Fruit fly (Drosophila melanogaster) whole organism, embryonic: ENCODE measurements around the gene CG46463.

Experiments used
- Adf1 ChIP-seq: fragments of 200-800 bp; sonication (Bioruptor generic); IDR thresholded peaks from 2 replicates; pipeline ENCODE4 v1.3.6; 2022; ENCODE audit warnings: missing biosample characterization, missing genetic modification characterization
- BtbVII ChIP-seq: fragments of 200-800 bp; sonication (Bioruptor generic); optimal IDR thresholded peaks from 3 replicates; lab custom pipeline; 2017; ENCODE audit warnings: missing biosample characterization, mild to moderate bottlenecking, missing genetic modification characterization
- C15 ChIP-seq: fragments of 200-800 bp; sonication (Bioruptor generic); IDR thresholded peaks from 3 replicates; pipeline ENCODE4 v1.3.6; 2022; ENCODE audit warnings: missing biosample characterization, missing genetic modification characterization
- CG10543 ChIP-seq: fragments of 200-800 bp; sonication (Bioruptor generic); optimal IDR thresholded peaks from 3 replicates; lab custom pipeline; 2017; ENCODE audit warnings: missing biosample characterization, mild to moderate bottlenecking, missing genetic modification characterization, moderate library complexity
- CG11504 ChIP-seq: fragments of 200-800 bp; sonication (Bioruptor generic); optimal IDR thresholded peaks from 3 replicates; lab custom pipeline; 2019; ENCODE audit warnings: missing biosample characterization, mild to moderate bottlenecking, missing genetic modification characterization, moderate library complexity
- CG12104 ChIP-seq: fragments of 200-800 bp; sonication (Bioruptor generic); optimal IDR thresholded peaks from 3 replicates; lab custom pipeline; 2016; ENCODE audit warnings: missing biosample characterization, missing genetic modification characterization
- CG12299 ChIP-seq: fragments of 200-800 bp; sonication (Bioruptor generic); optimal IDR thresholded peaks from 2 replicates; lab custom pipeline; 2018; ENCODE audit warnings: missing biosample characterization, mild to moderate bottlenecking, missing genetic modification characterization
- CG12391 ChIP-seq: fragments of 200-800 bp; sonication (Bioruptor generic); optimal IDR thresholded peaks from 3 replicates; lab custom pipeline; 2018; ENCODE audit warnings: missing biosample characterization, mild to moderate bottlenecking, missing genetic modification characterization, moderate library complexity
- CG12744 ChIP-seq: fragments of 200-800 bp; sonication (Bioruptor generic); optimal IDR thresholded peaks from 2 replicates; lab custom pipeline; 2016; ENCODE audit warnings: missing biosample characterization, missing genetic modification characterization
- CG15073 ChIP-seq: fragments of 200-800 bp; sonication (Bioruptor generic); optimal IDR thresholded peaks from 2 replicates; lab custom pipeline; 2016; ENCODE audit warnings: missing biosample characterization, missing genetic modification characterization
- CG15601 ChIP-seq: fragments of 200-800 bp; sonication (Bioruptor generic); optimal IDR thresholded peaks from 3 replicates; lab custom pipeline; 2019; ENCODE audit warnings: missing biosample characterization, mild to moderate bottlenecking, missing genetic modification characterization, moderate library complexity
- CG1602 ChIP-seq: fragments of 200-800 bp; sonication (Bioruptor generic); optimal IDR thresholded peaks from 3 replicates; lab custom pipeline; 2016; ENCODE audit warnings: missing biosample characterization, missing genetic modification characterization
- CG17186 ChIP-seq: fragments of 200-800 bp; sonication (Bioruptor generic); optimal IDR thresholded peaks from 3 replicates; lab custom pipeline; 2017; ENCODE audit warnings: missing biosample characterization, missing genetic modification reagents, missing genetic modification characterization
- CG17328 ChIP-seq: fragments of 200-800 bp; sonication (Bioruptor generic); IDR thresholded peaks from 2 replicates; pipeline ENCODE4 v1.3.6; 2022; ENCODE audit warnings: missing biosample characterization, missing genetic modification characterization
- CG17359 ChIP-seq: fragments of 200-800 bp; sonication (Bioruptor generic); optimal IDR thresholded peaks from 3 replicates; lab custom pipeline; 2018; ENCODE audit warnings: missing biosample characterization, mild to moderate bottlenecking, missing genetic modification characterization, moderate library complexity
- CG17385 ChIP-seq: fragments of 200-800 bp; sonication (Bioruptor generic); optimal IDR thresholded peaks from 3 replicates; lab custom pipeline; 2018; ENCODE audit warnings: missing biosample characterization, mild to moderate bottlenecking, missing genetic modification characterization
- CG18262 ChIP-seq: fragments of 200-800 bp; optimal IDR thresholded peaks from 3 replicates; lab custom pipeline; 2019; ENCODE audit warnings: missing biosample characterization, mild to moderate bottlenecking, missing genetic modification characterization, moderate library complexity
- CG2120 ChIP-seq: fragments of 200-800 bp; sonication (Bioruptor generic); optimal IDR thresholded peaks from 3 replicates; lab custom pipeline; 2016; ENCODE audit warnings: missing biosample characterization, missing genetic modification characterization
- CG30431 ChIP-seq: fragments of 200-800 bp; sonication (Bioruptor generic); optimal IDR thresholded peaks from 2 replicates; lab custom pipeline; 2017; ENCODE audit warnings: missing biosample characterization, missing genetic modification characterization
- CG3163 ChIP-seq: fragments of 200-800 bp; sonication (Bioruptor generic); optimal IDR thresholded peaks from 3 replicates; lab custom pipeline; 2016; ENCODE audit warnings: missing biosample characterization, missing genetic modification characterization
- CG32767 ChIP-seq: fragments of 200-800 bp; sonication (Bioruptor generic); IDR thresholded peaks from 2 replicates; pipeline ENCODE4 v1.3.6; 2022; ENCODE audit warnings: missing biosample characterization, missing genetic modification characterization
- CG32772 ChIP-seq: fragments of 200-800 bp; sonication (Bioruptor generic); IDR thresholded peaks from 2 replicates; pipeline ENCODE4 v1.3.6; 2022; ENCODE audit warnings: missing biosample characterization, missing genetic modification characterization
- CG33557 ChIP-seq: fragments of 200-800 bp; sonication (Bioruptor generic); optimal IDR thresholded peaks from 2 replicates; lab custom pipeline; 2019; ENCODE audit warnings: missing biosample characterization, mild to moderate bottlenecking, missing genetic modification characterization, moderate library complexity
- CG6272 ChIP-seq: fragments of 200-800 bp; sonication (Bioruptor generic); IDR thresholded peaks from 2 replicates; pipeline ENCODE4 v1.3.6; 2022; ENCODE audit warnings: missing biosample characterization, missing genetic modification characterization
- CG6654 ChIP-seq: fragments of 200-800 bp; sonication (Bioruptor generic); optimal IDR thresholded peaks from 2 replicates; lab custom pipeline; 2017; ENCODE audit warnings: missing biosample characterization, mild to moderate bottlenecking, missing genetic modification characterization
- CG6689 ChIP-seq: fragments of 200-800 bp; sonication (Bioruptor generic); IDR thresholded peaks from 2 replicates; pipeline ENCODE4 v1.3.6; 2022; ENCODE audit warnings: missing biosample characterization, missing genetic modification characterization
- CTCF ChIP-seq: fragments of 200-800 bp; sonication (Bioruptor generic); optimal IDR thresholded peaks from 2 replicates; lab custom pipeline; 2017; ENCODE audit warnings: missing biosample characterization, mild to moderate bottlenecking, missing genetic modification characterization, moderate library complexity
- Dbx ChIP-seq: fragments of 200-800 bp; sonication (Bioruptor generic); IDR thresholded peaks from 3 replicates; pipeline ENCODE4 v1.3.6; 2022; ENCODE audit warnings: missing biosample characterization, missing genetic modification characterization
- Dfd ChIP-seq, 2 experiments: fragments of >200 bp; optimal IDR thresholded peaks; 2 replicates each; lab custom pipeline; 2017; ENCODE audit warnings: missing biosample characterization in 2 of 2, missing genetic modification characterization in 2 of 2
- E2f1 ChIP-seq: fragments of 200-800 bp; sonication (Bioruptor generic); IDR thresholded peaks from 2 replicates; pipeline ENCODE4 v1.3.6; 2022; ENCODE audit warnings: missing biosample characterization, missing genetic modification characterization
- Fer1 ChIP-seq: fragments of 200-800 bp; sonication (Bioruptor generic); optimal IDR thresholded peaks from 2 replicates; lab custom pipeline; 2017; ENCODE audit warnings: missing biosample characterization, mild to moderate bottlenecking, missing genetic modification characterization
- HLH54F ChIP-seq: fragments of 200-800 bp; sonication (Bioruptor generic); optimal IDR thresholded peaks from 3 replicates; lab custom pipeline; 2016; ENCODE audit warnings: missing biosample characterization, missing genetic modification characterization
- Hr39 ChIP-seq: fragments of >200 bp; optimal IDR thresholded peaks from 2 replicates; lab custom pipeline; 2017
- Hr51 ChIP-seq, 2 experiments: fragments of 200-800 bp; sonication (Bioruptor generic); optimal IDR thresholded peaks; 2 replicates in 1 of 2; 3 replicates in 1 of 2; lab custom pipeline; 2016 to 2018; ENCODE audit warnings: missing biosample characterization in 2 of 2, missing genetic modification characterization in 2 of 2, mild to moderate bottlenecking in 1 of 2, moderate library complexity in 1 of 2
- Lpt ChIP-seq: fragments of >200 bp; optimal IDR thresholded peaks from 2 replicates; lab custom pipeline; 2018; ENCODE audit warnings: missing biosample characterization, missing genetic modification characterization
- MBD-R2 ChIP-seq: fragments of 200-800 bp; sonication (Bioruptor generic); IDR thresholded peaks from 2 replicates; pipeline ENCODE4 v1.3.6; 2022; ENCODE audit warnings: missing biosample characterization, missing genetic modification characterization
- Mad ChIP-seq: fragments of 200-800 bp; sonication (Bioruptor generic); optimal IDR thresholded peaks from 2 replicates; lab custom pipeline; 2016; ENCODE audit warnings: missing biosample characterization, missing genetic modification characterization
- Scr ChIP-seq: fragments of 200-800 bp; sonication (Bioruptor generic); IDR thresholded peaks from 2 replicates; pipeline ENCODE4 v1.3.6; 2022; ENCODE audit warnings: missing biosample characterization, missing genetic modification characterization; ENCODE audit not compliant: partially characterized antibody
- TFAM ChIP-seq: fragments of 200-800 bp; sonication (Bioruptor generic); optimal IDR thresholded peaks from 2 replicates; lab custom pipeline; 2017; ENCODE audit warnings: missing biosample characterization, missing genetic modification characterization, inconsistent platforms
- bab2 ChIP-seq: fragments of 200-800 bp; sonication (Bioruptor generic); optimal IDR thresholded peaks from 2 replicates; lab custom pipeline; 2016; ENCODE audit warnings: missing biosample characterization, missing genetic modification characterization
- bbx ChIP-seq: fragments of 200-800 bp; sonication (Bioruptor generic); IDR thresholded peaks from 2 replicates; pipeline ENCODE4 v1.3.6; 2022; ENCODE audit warnings: missing biosample characterization, missing genetic modification characterization; ENCODE audit not compliant: partially characterized antibody
- cas ChIP-seq: fragments of 200-800 bp; sonication (Bioruptor generic); IDR thresholded peaks from 2 replicates; pipeline ENCODE4 v1.3.6; 2022; ENCODE audit warnings: missing biosample characterization, missing genetic modification characterization
- croc ChIP-seq: fragments of 200-800 bp; sonication (Bioruptor generic); conservative IDR thresholded peaks from 3 replicates; pipeline ENCODE4 v1.3.6; 2022; ENCODE audit warnings: missing biosample characterization, missing genetic modification characterization
- crp ChIP-seq, 2 experiments: fragments of 200-800 bp; sonication (Bioruptor generic); optimal IDR thresholded peaks; 2 replicates in 1 of 2; 3 replicates in 1 of 2; lab custom pipeline; 2017; ENCODE audit warnings: missing biosample characterization in 2 of 2, missing genetic modification characterization in 2 of 2, mild to moderate bottlenecking in 1 of 2, moderate library complexity in 1 of 2
- grau ChIP-seq: fragments of 200-800 bp; optimal IDR thresholded peaks from 3 replicates; lab custom pipeline; 2019; ENCODE audit warnings: missing biosample characterization, mild to moderate bottlenecking, missing genetic modification characterization, moderate library complexity
- lov ChIP-seq, 2 experiments: fragments of 200-800 bp in 1 of 2; fragments of >200 bp in 1 of 2; sonication (Bioruptor generic) in 1 of 2; IDR thresholded peaks in 1 of 2; optimal IDR thresholded peaks in 1 of 2; 2 replicates in 1 of 2; 3 replicates in 1 of 2; pipeline versions ENCODE4 v1.3.6 to Lab custom; 2017 to 2022; ENCODE audit warnings: missing biosample characterization in 1 of 2, missing genetic modification characterization in 1 of 2
- nau ChIP-seq: fragments of 200-800 bp; sonication (Bioruptor generic); optimal IDR thresholded peaks from 3 replicates; lab custom pipeline; 2017; ENCODE audit warnings: missing biosample characterization, mild to moderate bottlenecking, missing genetic modification characterization, missing genetic modification reagents
- repo ChIP-seq: fragments of 200-800 bp; sonication (Bioruptor generic); optimal IDR thresholded peaks from 2 replicates; lab custom pipeline; 2016; ENCODE audit warnings: missing biosample characterization, missing genetic modification characterization
- sc ChIP-seq, 3 experiments: fragments of >200 bp in 2 of 3; fragments of 200-800 bp in 1 of 3; sonication (Bioruptor generic) in 1 of 3; optimal IDR thresholded peaks; 2 replicates in 2 of 3; 3 replicates in 1 of 3; lab custom pipeline; 2017; ENCODE audit warnings: mild to moderate bottlenecking in 1 of 3, missing biosample characterization in 1 of 3, missing genetic modification characterization in 1 of 3, missing genetic modification reagents in 1 of 3
- stwl ChIP-seq: fragments of 200-800 bp; sonication (Bioruptor generic); optimal IDR thresholded peaks from 3 replicates; lab custom pipeline; 2018; ENCODE audit warnings: missing biosample characterization, mild to moderate bottlenecking, missing genetic modification characterization, moderate library complexity
- tll ChIP-seq, 2 experiments: fragments of 200-800 bp in 1 of 2; fragments of >200 bp in 1 of 2; sonication (Bioruptor generic) in 1 of 2; optimal IDR thresholded peaks; 2 replicates each; lab custom pipeline; 2017 to 2019; ENCODE audit warnings: missing biosample characterization in 2 of 2, missing genetic modification characterization in 2 of 2, mild to moderate bottlenecking in 1 of 2, moderate library complexity in 1 of 2

Gene CG46463

DNA sequence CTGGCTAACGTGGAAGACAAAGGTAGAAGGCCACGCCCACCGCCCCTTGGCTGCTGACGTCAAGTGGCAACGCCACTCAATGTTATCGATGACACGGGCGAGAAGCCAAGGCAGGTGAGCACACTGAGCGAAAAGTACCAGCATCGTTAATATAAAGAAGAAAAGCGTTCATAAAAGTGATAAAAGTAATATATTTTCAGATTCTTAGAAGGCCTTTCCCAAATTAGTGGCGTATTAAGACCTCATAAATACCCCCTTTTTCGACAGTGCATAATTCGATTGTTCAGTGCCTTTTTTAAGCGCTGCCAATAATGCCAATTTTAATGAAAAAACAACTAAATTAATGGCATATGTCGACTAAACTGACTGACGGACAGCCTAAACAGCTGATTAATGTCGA, 11.4 kb upstream of the CG46463 start (continued):
- TF ChIP-seq CG17359 (tag; lab: Kevin White, UChicago) (no peak), grau (peak; percentile 46), tll (GFP tag; optimal IDR thresholded peaks at IDR 0.05; lab: Kevin White, UChicago) (no peak), sc (optimal IDR thresholded peaks at IDR 0.05; lab: Kevin White, UChicago) (no peak), sc (GFP tag; optimal IDR thresholded peaks at IDR 0.05; lab: Kevin White, UChicago) (peak; percentile 32), Fer1 (no peak), CG12744 (no peak), CG3163 (GFP tag; lab: Kevin White, UChicago) (no peak), Lpt (GFP tag; lab: Kevin White, UChicago) (no peak), Hr51 (GFP tag; optimal IDR thresholded peaks at IDR 0.05; lab: Kevin White, UChicago) (peak in 1 of 2 experiments; percentile 29), TFAM (no peak), CG10543 (GFP tag; lab: Kevin White, UChicago) (no peak), Dbx (GFP tag; lab: Robert Waterston, UW) (no peak), CG6654 (GFP tag; lab: Kevin White, UChicago) (no peak), Hr39 (lab: Kevin White, UChicago) (no peak), CG30431 (GFP tag; lab: Kevin White, UChicago) (peak; percentile 22), CG15073 (GFP tag; lab: Kevin White, UChicago) (no peak), C15 (GFP tag; lab: Robert Waterston, UW) (no peak), CG1602 (GFP tag; lab: Kevin White, UChicago) (peak; percentile 14), CTCF (GFP tag; lab: Kevin White, UChicago) (no peak), CG33557 (no peak), croc (GFP tag; lab: Robert Waterston, UW) (no peak), CG15601 (tag; lab: Kevin White, UChicago) (no peak), CG17385 (GFP tag; lab: Kevin White, UChicago) (peak; percentile 27), CG2120 (GFP tag; lab: Kevin White, UChicago) (peak; percentile 52), CG32767 (no peak), stwl (tag; lab: Kevin White, UChicago) (no peak), E2f1 (GFP tag; lab: Robert Waterston, UW) (no peak), cas (GFP tag; lab: Robert Waterston, UW) (no peak), CG17328 (GFP tag; lab: Robert Waterston, UW) (peak; percentile 59), BtbVII (GFP tag; lab: Kevin White, UChicago) (no peak), Scr (GFP tag; lab: Robert Waterston, UW) (no peak), HLH54F (GFP tag; lab: Kevin White, UChicago) (peak; percentile 23), CG32772 (GFP tag; lab: Robert Waterston, UW) (no peak), Mad (GFP tag; lab: Kevin White, UChicago) (no peak), bab2 (GFP tag; lab: Kevin White, UChicago) (no peak), nau (GFP tag; lab: Kevin White, UChicago) (no peak), CG6689 (no peak), MBD-R2 (GFP tag; lab: Robert Waterston, UW) (no peak), CG12104 (GFP tag; lab: Kevin White, UChicago) (no peak), CG12299 (no peak), repo (no peak), CG6272 (GFP tag; lab: Robert Waterston, UW) (no peak), crp (GFP tag; optimal IDR thresholded peaks at IDR 0.05; lab: Kevin White, UChicago) (no peak), lov (optimal IDR thresholded peaks at IDR 0.05; lab: Kevin White, UChicago) (no peak), lov (GFP tag; IDR thresholded peaks at IDR 0.05; lab: Robert Waterston, UW) (no peak), bbx (GFP tag; lab: Robert Waterston, UW) (no peak), CG11504 (tag; lab: Kevin White, UChicago) (no peak), CG17186 (no peak), Adf1 (no peak), Dfd (GFP tag; optimal IDR thresholded peaks at IDR 0.05; lab: Kevin White, UChicago) (no peak), CG12391 (peak; percentile 41), CG18262 (tag; lab: Kevin White, UChicago) (no peak)
